Worm (Caenorhabditis elegans) whole organism, mixed stage, embryonic: Measurements from ENCODE around the gene F38A6.4.
A peak's percentile ranks its signal among the peaks of the same experiment; 100 is the strongest.

Source experiments
- M03D4.4 ChIP-seq: sonication (generic microtip); optimal IDR thresholded peaks from 2 replicates; lab custom pipeline; 2017; ENCODE audit warnings: mild to moderate bottlenecking, missing genetic modification characterization, missing compliant biosample characterization
- bed-3 ChIP-seq: fragments of 200-800 bp; sonication (Bioruptor generic); optimal IDR thresholded peaks from 3 replicates; lab custom pipeline; 2018; ENCODE audit warnings: mild to moderate bottlenecking, missing genetic modification characterization, moderate library complexity, missing compliant biosample characterization
- blmp-1 ChIP-seq: fragments of 150-350 bp; optimal IDR thresholded peaks from 2 replicates; lab custom pipeline; 2014; ENCODE audit warnings: missing biosample characterization, missing genetic modification characterization
- ceh-39 ChIP-seq: fragments of 150-350 bp; optimal IDR thresholded peaks from 2 replicates; lab custom pipeline; 2014; ENCODE audit warnings: missing biosample characterization, missing genetic modification characterization
- ceh-43 ChIP-seq: fragments of 200-800 bp; sonication (Bioruptor generic); optimal IDR thresholded peaks from 2 replicates; lab custom pipeline; 2018; ENCODE audit warnings: mild to moderate bottlenecking, missing genetic modification characterization, moderate library complexity, missing compliant biosample characterization
- ceh-83 ChIP-seq: fragments of 200-800 bp; sonication (Bioruptor generic); optimal IDR thresholded peaks from 2 replicates; lab custom pipeline; 2018; ENCODE audit warnings: mild to moderate bottlenecking, missing genetic modification characterization, missing compliant biosample characterization
- ces-1 ChIP-seq: fragments of 150-350 bp; optimal IDR thresholded peaks from 2 replicates; lab custom pipeline; 2014; ENCODE audit warnings: missing biosample characterization, missing genetic modification reagents, missing genetic modification characterization
- cnd-1 ChIP-seq: fragments of 200-800 bp; sonication (Bioruptor generic); optimal IDR thresholded peaks from 2 replicates; lab custom pipeline; 2018; ENCODE audit warnings: mild to moderate bottlenecking, missing genetic modification characterization, missing compliant biosample characterization
- drap-1 ChIP-seq: fragments of 200-800 bp; sonication (Bioruptor generic); optimal IDR thresholded peaks from 3 replicates; lab custom pipeline; 2018; ENCODE audit warnings: mild to moderate bottlenecking, missing genetic modification characterization, missing compliant biosample characterization
- elt-1 ChIP-seq: sonication (generic microtip); optimal IDR thresholded peaks from 2 replicates; lab custom pipeline; 2017; ENCODE audit warnings: missing genetic modification characterization, mild to moderate bottlenecking, missing compliant biosample characterization, antibody characterized with exemption, moderate library complexity, borderline replicate concordance; ENCODE audit not compliant: insufficient read depth
- elt-3 ChIP-seq: fragments of 150-350 bp; optimal IDR thresholded peaks from 2 replicates; lab custom pipeline; 2014; ENCODE audit warnings: missing biosample characterization, missing genetic modification characterization
- flh-1 ChIP-seq: fragments of 200-800 bp; sonication (Bioruptor generic); optimal IDR thresholded peaks from 2 replicates; lab custom pipeline; 2018; ENCODE audit warnings: mild to moderate bottlenecking, missing genetic modification characterization, moderate library complexity, missing compliant biosample characterization
- ham-2 ChIP-seq: fragments of 200-800 bp; sonication (Bioruptor generic); optimal IDR thresholded peaks from 2 replicates; lab custom pipeline; 2018; ENCODE audit warnings: mild to moderate bottlenecking, missing genetic modification characterization, missing compliant biosample characterization
- hlh-1 ChIP-seq: fragments of 150-350 bp; optimal IDR thresholded peaks from 2 replicates; lab custom pipeline; 2014; ENCODE audit warnings: missing biosample characterization, missing genetic modification reagents, missing genetic modification characterization
- lin-13 ChIP-seq: fragments of 150-350 bp; optimal IDR thresholded peaks from 2 replicates; lab custom pipeline; 2014; ENCODE audit warnings: missing biosample characterization, missing genetic modification characterization
- lin-32 ChIP-seq: fragments of 200-800 bp; sonication (Bioruptor generic); optimal IDR thresholded peaks from 2 replicates; lab custom pipeline; 2018; ENCODE audit warnings: mild to moderate bottlenecking, missing genetic modification characterization, missing compliant biosample characterization
- lsy-2 ChIP-seq: fragments of 150-350 bp; optimal IDR thresholded peaks from 2 replicates; lab custom pipeline; 2014; ENCODE audit warnings: missing biosample characterization, missing genetic modification characterization
- mab-5 ChIP-seq: fragments of 150-350 bp; optimal IDR thresholded peaks from 2 replicates; lab custom pipeline; 2014; ENCODE audit warnings: missing biosample characterization, missing genetic modification characterization
- mep-1 ChIP-seq: fragments of 150-350 bp; optimal IDR thresholded peaks from 2 replicates; lab custom pipeline; 2017; ENCODE audit warnings: missing biosample characterization, missing genetic modification reagents, missing genetic modification characterization, inconsistent platforms
- mls-2 ChIP-seq: sonication (generic microtip); optimal IDR thresholded peaks from 2 replicates; lab custom pipeline; 2016; ENCODE audit warnings: mild to moderate bottlenecking, missing genetic modification characterization, moderate library complexity, missing compliant biosample characterization
- nhr-12 ChIP-seq: fragments of 150-350 bp; optimal IDR thresholded peaks from 2 replicates; lab custom pipeline; 2014; ENCODE audit warnings: missing biosample characterization, missing genetic modification characterization
- nhr-2 ChIP-seq: fragments of 150-350 bp; optimal IDR thresholded peaks from 2 replicates; lab custom pipeline; 2014; ENCODE audit warnings: missing biosample characterization, missing genetic modification characterization
- nhr-237 ChIP-seq: fragments of 150-350 bp; optimal IDR thresholded peaks from 2 replicates; lab custom pipeline; 2014; ENCODE audit warnings: missing biosample characterization, missing genetic modification characterization
- nhr-28 ChIP-seq: fragments of 150-350 bp; optimal IDR thresholded peaks from 2 replicates; lab custom pipeline; 2014; ENCODE audit warnings: missing biosample characterization, missing genetic modification characterization
- nhr-76 ChIP-seq: sonication (generic microtip); optimal IDR thresholded peaks from 2 replicates; lab custom pipeline; 2017; ENCODE audit warnings: missing biosample characterization, missing genetic modification characterization
- pha-4 ChIP-seq: fragments of 150-350 bp; optimal IDR thresholded peaks from 2 replicates; lab custom pipeline; 2018; ENCODE audit warnings: missing biosample characterization, missing genetic modification reagents, missing genetic modification characterization
- sem-2 ChIP-seq: fragments of 200-800 bp; sonication (Bioruptor generic); optimal IDR thresholded peaks from 2 replicates; lab custom pipeline; 2018; ENCODE audit warnings: mild to moderate bottlenecking, missing genetic modification characterization, missing compliant biosample characterization
- snpc-4 ChIP-seq: fragments of 150-350 bp; optimal IDR thresholded peaks from 2 replicates; lab custom pipeline; 2014; ENCODE audit warnings: missing biosample characterization, missing genetic modification characterization
- sptf-1 ChIP-seq: sonication (generic microtip); optimal IDR thresholded peaks from 2 replicates; lab custom pipeline; 2017; ENCODE audit warnings: mild to moderate bottlenecking, missing genetic modification characterization, moderate library complexity, missing compliant biosample characterization
- tbx-8 ChIP-seq: fragments of 200-800 bp; sonication (Bioruptor generic); optimal IDR thresholded peaks from 2 replicates; lab custom pipeline; 2018; ENCODE audit warnings: mild to moderate bottlenecking, missing genetic modification characterization, moderate library complexity, missing compliant biosample characterization
- unc-120 ChIP-seq: sonication (generic microtip); optimal IDR thresholded peaks from 2 replicates; lab custom pipeline; 2017; ENCODE audit warnings: missing genetic modification characterization, missing compliant biosample characterization; ENCODE audit not compliant: poor library complexity, severe bottlenecking
- unc-39 ChIP-seq: fragments of 150-350 bp; optimal IDR thresholded peaks from 2 replicates; lab custom pipeline; 2014; ENCODE audit warnings: missing biosample characterization, missing genetic modification characterization
- unc-62 ChIP-seq: fragments of 150-350 bp; optimal IDR thresholded peaks from 2 replicates; lab custom pipeline; 2014; ENCODE audit warnings: missing biosample characterization, missing genetic modification reagents, missing genetic modification characterization
- zip-8 ChIP-seq: fragments of 150-350 bp; optimal IDR thresholded peaks from 2 replicates; lab custom pipeline; 2014; ENCODE audit warnings: missing biosample characterization, missing genetic modification characterization
- ztf-11 ChIP-seq: fragments of 150-350 bp; optimal IDR thresholded peaks from 2 replicates; lab custom pipeline; 2014; ENCODE audit warnings: missing biosample characterization, missing genetic modification characterization

The F38A6.4 gene

DNA sequence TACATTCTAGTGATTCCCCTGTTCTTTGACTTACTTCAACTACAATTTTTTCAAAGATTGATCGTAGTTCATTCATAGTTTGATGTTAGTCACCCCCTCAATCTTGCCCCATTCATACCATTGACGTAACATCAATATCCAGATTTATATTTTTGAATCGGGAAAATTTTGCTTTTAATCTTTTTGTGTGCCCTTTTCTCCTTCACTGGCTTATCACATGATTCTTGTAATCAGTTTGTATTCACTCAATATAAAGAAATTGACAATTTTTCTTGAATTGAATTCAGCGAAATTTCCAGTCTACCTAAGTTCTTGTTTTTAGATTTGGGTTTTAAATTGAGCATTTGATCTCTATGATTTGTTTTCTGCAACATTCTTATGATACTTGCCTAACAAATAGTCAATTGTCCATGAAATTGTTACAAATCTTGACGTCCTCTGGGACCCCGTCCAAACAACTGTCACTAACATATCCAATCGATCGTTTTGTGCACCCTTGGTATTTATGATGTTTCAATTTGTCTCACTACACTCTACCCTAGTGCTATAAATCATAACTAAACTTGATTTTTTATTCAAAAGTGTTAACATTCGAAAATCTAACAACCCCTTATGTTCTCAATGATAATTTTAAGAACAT is 4.7 kb upstream of the F38A6.4 start:
- TF ChIP-seq unc-62 (GFP tag; lab: Kevin White, UChicago): peak; percentile 54
- no peak for TF ChIP-seq nhr-12 (tag; lab: Kevin White, UChicago)
- TF ChIP-seq ham-2 (GFP tag; lab: Kevin White, UChicago): no peak
- TF ChIP-seq ztf-11 (tag; lab: Kevin White, UChicago): no peak
- no peak for TF ChIP-seq nhr-2 (tag; lab: Kevin White, UChicago)
- TF ChIP-seq hlh-1: peak; percentile 82
- TF ChIP-seq unc-39 (tag; lab: Kevin White, UChicago): no peak
- no peak for TF ChIP-seq ces-1 (GFP tag; lab: Kevin White, UChicago)
- TF ChIP-seq elt-3: no peak
- no peak for TF ChIP-seq mep-1 (tag; lab: Kevin White, UChicago)

DNA sequence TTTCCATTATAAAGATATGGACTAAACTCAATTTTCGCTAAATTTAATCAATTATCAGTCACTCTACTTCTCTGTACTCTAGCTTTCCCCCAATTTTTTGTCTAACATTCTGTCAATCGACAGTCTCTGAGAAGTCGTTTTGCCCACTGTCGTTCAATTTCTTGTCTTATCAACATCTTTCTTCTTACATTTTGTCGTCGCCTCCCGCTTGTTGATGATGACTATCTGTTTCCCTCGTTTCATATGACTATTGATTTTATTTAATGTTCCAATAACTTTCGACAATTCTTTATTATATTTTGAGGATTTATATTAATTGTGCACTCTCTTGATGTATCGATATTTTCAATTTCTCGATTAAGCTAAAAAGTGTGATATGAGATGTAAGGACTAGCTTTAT is 3.7 kb upstream of the F38A6.4 start:
- TF ChIP-seq pha-4 (tag; lab: Kevin White, UChicago) (no peak), ceh-43 (GFP tag; lab: Kevin White, UChicago) (no peak), elt-1 (tag; lab: Kevin White, UChicago) (peak; percentile 15), nhr-2 (tag; lab: Kevin White, UChicago) (no peak), nhr-237 (tag; lab: Kevin White, UChicago) (no peak), ceh-39 (tag; lab: Kevin White, UChicago) (no peak), nhr-12 (tag; lab: Kevin White, UChicago) (no peak), ham-2 (GFP tag; lab: Kevin White, UChicago) (no peak)

DNA sequence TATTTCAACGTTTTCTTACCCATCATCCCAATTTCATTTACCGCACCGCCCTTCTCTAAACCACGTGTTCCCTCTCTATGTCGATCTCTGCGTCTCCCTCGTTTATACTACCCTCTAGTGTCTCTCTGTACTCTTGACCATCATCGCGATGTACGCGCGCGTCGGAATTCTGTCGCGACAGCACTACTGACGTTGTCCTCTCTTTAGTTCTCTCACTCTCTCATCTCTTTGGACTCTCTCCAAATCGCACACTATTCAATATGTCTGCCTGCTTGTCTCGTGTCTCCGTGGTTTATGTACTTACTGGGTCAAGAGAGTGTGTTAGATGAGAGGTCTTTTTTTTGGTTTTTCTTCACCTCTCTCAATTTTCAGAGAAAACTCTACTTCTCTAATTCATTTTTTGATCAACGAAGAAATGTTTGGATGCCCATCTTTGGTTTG is 3.1 kb upstream of the F38A6.4 start:
- TF ChIP-seq ceh-43 (GFP tag; lab: Kevin White, UChicago): no peak
- no peak for TF ChIP-seq flh-1 (GFP tag; lab: Kevin White, UChicago)
- TF ChIP-seq bed-3 (GFP tag; lab: Kevin White, UChicago): no peak
- TF ChIP-seq pha-4 (tag; lab: Kevin White, UChicago): no peak
- peak; percentile 94 for TF ChIP-seq unc-62 (GFP tag; lab: Kevin White, UChicago)
- TF ChIP-seq ztf-11 (tag; lab: Kevin White, UChicago): no peak
- TF ChIP-seq drap-1 (GFP tag; lab: Kevin White, UChicago): no peak
- no peak for TF ChIP-seq mls-2
- TF ChIP-seq elt-1 (tag; lab: Kevin White, UChicago): no peak
- no peak for TF ChIP-seq sem-2 (GFP tag; lab: Kevin White, UChicago)
- peak; percentile 86 for TF ChIP-seq nhr-2 (tag; lab: Kevin White, UChicago)
- peak; percentile 88 for TF ChIP-seq nhr-237 (tag; lab: Kevin White, UChicago)
- TF ChIP-seq unc-39 (tag; lab: Kevin White, UChicago): no peak
- no peak for TF ChIP-seq nhr-28 (tag; lab: Kevin White, UChicago)
- no peak for TF ChIP-seq blmp-1 (tag; lab: Kevin White, UChicago)
- peak; percentile 95 for TF ChIP-seq ces-1 (GFP tag; lab: Kevin White, UChicago)
- TF ChIP-seq zip-8 (tag; lab: Kevin White, UChicago): no peak
- TF ChIP-seq lin-32: no peak
- peak; percentile 52 for TF ChIP-seq sptf-1 (tag; lab: Kevin White, UChicago)
- no peak for TF ChIP-seq nhr-76 (tag; lab: Kevin White, UChicago)
- peak; percentile 21 for TF ChIP-seq elt-3
- TF ChIP-seq unc-120 (tag; lab: Kevin White, UChicago): peak; percentile 88
- TF ChIP-seq lsy-2 (tag; lab: Kevin White, UChicago): peak; percentile 58
- no peak for TF ChIP-seq M03D4.4 (tag; lab: Kevin White, UChicago)
- TF ChIP-seq ceh-39 (tag; lab: Kevin White, UChicago): peak; percentile 28
- peak; percentile 80 for TF ChIP-seq hlh-1
- no peak for TF ChIP-seq cnd-1
- TF ChIP-seq tbx-8 (GFP tag; lab: Kevin White, UChicago): no peak
- peak; percentile 87 for TF ChIP-seq mep-1 (tag; lab: Kevin White, UChicago)
- TF ChIP-seq ham-2 (GFP tag; lab: Kevin White, UChicago): no peak
- no peak for TF ChIP-seq nhr-12 (tag; lab: Kevin White, UChicago)
- peak; percentile 27 for TF ChIP-seq mab-5 (tag; lab: Kevin White, UChicago)
- no peak for TF ChIP-seq snpc-4 (tag; lab: Kevin White, UChicago)
- TF ChIP-seq lin-13 (tag; lab: Kevin White, UChicago): peak; percentile 48
- TF ChIP-seq ceh-83 (GFP tag; lab: Kevin White, UChicago): no peak
